Fruit fly (Drosophila melanogaster): ENCODE data around the gene CG13841.

DNA sequence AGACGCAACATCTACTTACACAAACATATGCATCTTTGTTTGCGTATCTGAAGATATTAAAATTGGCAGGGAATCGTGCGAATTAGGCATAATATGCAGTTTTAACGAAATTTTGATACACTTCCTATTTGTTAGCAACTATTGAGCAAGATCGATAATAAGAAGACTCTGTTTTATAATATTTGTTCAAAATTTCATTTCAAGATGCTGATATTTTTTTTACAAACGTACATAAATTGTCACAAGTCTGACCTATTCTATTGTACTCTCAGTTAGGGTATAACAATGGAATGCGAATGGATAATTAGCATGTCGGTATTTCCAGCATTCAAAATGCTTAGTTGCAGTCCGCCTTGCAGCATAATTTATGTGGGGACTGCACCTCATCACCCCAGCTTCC, 39.6 kb downstream of the CG13841 start:
- TF ChIP-seq CG5204 (GFP tag; optimal IDR thresholded peaks at IDR 0.05) = no peak
- TF ChIP-seq CG7045 (GFP tag; optimal IDR thresholded peaks at IDR 0.05) = no peak
- TF ChIP-seq cic (GFP tag; optimal IDR thresholded peaks at IDR 0.05) = no peak
- no peak for TF ChIP-seq ovo (GFP tag; optimal IDR thresholded peaks at IDR 0.05)
- TF ChIP-seq kay (GFP tag; ENCODE audit: borderline replicate concordance) = no peak
- TF ChIP-seq CG14711 (tag; optimal IDR thresholded peaks at IDR 0.05) = no peak
- TF ChIP-seq CG11617 (GFP tag; optimal IDR thresholded peaks at IDR 0.05) = no peak
- TF ChIP-seq Crg-1 (GFP tag; optimal IDR thresholded peaks at IDR 0.05) = no peak
- no peak for TF ChIP-seq CG1620 (GFP tag; optimal IDR thresholded peaks at IDR 0.05)
